Worm (Caenorhabditis elegans) whole organism, L1 larva: ENCODE measurements around the gene F22H10.3.

Source experiments
- F16B12.6 ChIP-seq: fragments of 150-350 bp; optimal IDR thresholded peaks from 2 replicates; lab custom pipeline; 2014; ENCODE audit warnings: missing biosample characterization, missing genetic modification characterization
- aha-1 ChIP-seq: fragments of 150-350 bp; optimal IDR thresholded peaks from 2 replicates; lab custom pipeline; 2014; ENCODE audit warnings: missing biosample characterization, missing genetic modification characterization
- ama-1 ChIP-seq: fragments of 150-350 bp; optimal IDR thresholded peaks from 2 replicates; lab custom pipeline; 2014
- blmp-1 ChIP-seq: fragments of 150-350 bp; optimal IDR thresholded peaks from 2 replicates; lab custom pipeline; 2014; ENCODE audit warnings: missing biosample characterization, missing genetic modification characterization
- ceh-8 ChIP-seq: fragments of 200-800 bp; sonication (Bioruptor generic); optimal IDR thresholded peaks from 2 replicates; lab custom pipeline; 2018; ENCODE audit warnings: mild to moderate bottlenecking, missing genetic modification characterization, moderate library complexity, missing compliant biosample characterization
- ceh-82 ChIP-seq, 3 experiments: fragments of 150-350 bp in 1 of 3; sonication (generic microtip) in 2 of 3; optimal IDR thresholded peaks; 2 replicates each; lab custom pipeline; 2014 to 2017; ENCODE audit warnings: missing biosample characterization in 3 of 3, missing genetic modification characterization in 3 of 3
- ceh-88 ChIP-seq: fragments of 200-800 bp; sonication (Bioruptor generic); IDR thresholded peaks from 2 replicates; pipeline ENCODE4 v1.3.6; 2022; ENCODE audit warnings: missing genetic modification characterization, missing compliant biosample characterization
- dpl-1 ChIP-seq, 3 experiments: fragments of 150-350 bp in 2 of 3; sonication (generic microtip) in 1 of 3; optimal IDR thresholded peaks; 2 replicates each; lab custom pipeline; 2014 to 2017; ENCODE audit warnings: missing biosample characterization in 3 of 3, missing genetic modification characterization in 3 of 3, missing genetic modification reagents in 3 of 3
- efl-1 ChIP-seq, 4 experiments: fragments of 150-350 bp; optimal IDR thresholded peaks in 3 of 4; peaks in 1 of 4; 1 replicate in 1 of 4; 2 replicates in 3 of 4; lab custom pipeline; 2014; ENCODE audit warnings: missing biosample characterization in 2 of 4, missing genetic modification characterization in 2 of 4, missing genetic modification reagents in 2 of 4
- egl-13 ChIP-seq: sonication (generic microtip); optimal IDR thresholded peaks from 2 replicates; lab custom pipeline; 2016; ENCODE audit warnings: missing genotype, missing genetic modification reagents, missing genetic modification characterization, missing compliant biosample characterization
- fkh-4 ChIP-seq: sonication (generic microtip); optimal IDR thresholded peaks from 2 replicates; lab custom pipeline; 2016; ENCODE audit warnings: missing compliant biosample characterization, missing genetic modification characterization, borderline replicate concordance
- grh-1 ChIP-seq: fragments of 200-800 bp; sonication (Bioruptor generic); IDR thresholded peaks from 2 replicates; pipeline ENCODE4 v1.3.6; 2022; ENCODE audit warnings: missing genetic modification reagents, missing genetic modification characterization, missing compliant biosample characterization
- hlh-17 ChIP-seq: fragments of 200-800 bp; sonication (Bioruptor generic); optimal IDR thresholded peaks from 2 replicates; lab custom pipeline; 2018; ENCODE audit warnings: missing genetic modification characterization, mild to moderate bottlenecking, missing compliant biosample characterization, moderate library complexity, borderline replicate concordance
- isw-1 ChIP-seq: fragments of 200-800 bp; sonication (Bioruptor generic); IDR thresholded peaks from 2 replicates; pipeline ENCODE4 v1.3.6; 2022; ENCODE audit warnings: missing genetic modification characterization, missing compliant biosample characterization
- jun-1 ChIP-seq: fragments of 150-350 bp; optimal IDR thresholded peaks from 2 replicates; lab custom pipeline; 2014; ENCODE audit warnings: missing biosample characterization, missing genetic modification reagents, missing genetic modification characterization
- lin-13 ChIP-seq: fragments of 150-350 bp; optimal IDR thresholded peaks from 2 replicates; lab custom pipeline; 2014; ENCODE audit warnings: missing biosample characterization, missing genetic modification reagents, missing genetic modification characterization
- lin-14 ChIP-seq: fragments of 200-800 bp; sonication (Bioruptor generic); optimal IDR thresholded peaks from 2 replicates; lab custom pipeline; 2018; ENCODE audit warnings: mild to moderate bottlenecking, missing genetic modification characterization, moderate library complexity, missing compliant biosample characterization
- lin-35 ChIP-seq, 2 experiments: fragments of 150-350 bp; optimal IDR thresholded peaks; 2 replicates each; lab custom pipeline; 2014; ENCODE audit warnings: missing biosample characterization in 2 of 2, missing genetic modification characterization in 2 of 2, missing genetic modification reagents in 2 of 2
- lsy-2 ChIP-seq, 2 experiments: fragments of 150-350 bp; optimal IDR thresholded peaks; 2 replicates each; lab custom pipeline; 2014; ENCODE audit warnings: missing biosample characterization in 2 of 2, missing genetic modification characterization in 2 of 2
- mep-1 ChIP-seq: fragments of 150-350 bp; optimal IDR thresholded peaks from 2 replicates; lab custom pipeline; 2014; ENCODE audit warnings: missing biosample characterization, missing genetic modification characterization
- nhr-11 ChIP-seq: fragments of 150-350 bp; optimal IDR thresholded peaks from 2 replicates; lab custom pipeline; 2014; ENCODE audit warnings: missing biosample characterization, missing genetic modification characterization
- nhr-12 ChIP-seq: sonication (generic microtip); optimal IDR thresholded peaks from 2 replicates; lab custom pipeline; 2017; ENCODE audit warnings: missing biosample characterization, missing genetic modification characterization
- nhr-19 ChIP-seq: fragments of 200-800 bp; sonication (Bioruptor generic); conservative IDR thresholded peaks from 2 replicates; pipeline ENCODE4 v1.3.6; 2022; ENCODE audit warnings: missing genetic modification characterization, missing compliant biosample characterization
- nhr-237 ChIP-seq: fragments of 150-350 bp; optimal IDR thresholded peaks from 2 replicates; lab custom pipeline; 2014; ENCODE audit warnings: missing biosample characterization, missing genetic modification characterization
- nhr-28 ChIP-seq: fragments of 150-350 bp; optimal IDR thresholded peaks from 2 replicates; lab custom pipeline; 2014; ENCODE audit warnings: missing biosample characterization, missing genetic modification characterization
- nhr-47 ChIP-seq: sonication (generic microtip); optimal IDR thresholded peaks from 2 replicates; lab custom pipeline; 2016; ENCODE audit warnings: mild to moderate bottlenecking, missing genetic modification characterization, moderate library complexity, missing compliant biosample characterization
- nhr-71 ChIP-seq: sonication (generic microtip); optimal IDR thresholded peaks from 2 replicates; lab custom pipeline; 2016; ENCODE audit warnings: mild to moderate bottlenecking, missing genetic modification characterization, moderate library complexity, missing compliant biosample characterization
- nhr-90 ChIP-seq: sonication (generic microtip); optimal IDR thresholded peaks from 2 replicates; lab custom pipeline; 2016; ENCODE audit warnings: mild to moderate bottlenecking, missing genetic modification characterization, missing compliant biosample characterization; ENCODE audit not compliant: poor library complexity
- pax-3 ChIP-seq: fragments of 200-800 bp; sonication (Bioruptor generic); optimal IDR thresholded peaks from 2 replicates; lab custom pipeline; 2018; ENCODE audit warnings: mild to moderate bottlenecking, missing genetic modification characterization, moderate library complexity, missing compliant biosample characterization
- pqm-1 ChIP-seq: sonication (generic microtip); optimal IDR thresholded peaks from 3 replicates; lab custom pipeline; 2017; ENCODE audit warnings: missing biosample characterization, missing genetic modification characterization
- rnt-1 ChIP-seq: sonication (generic microtip); optimal IDR thresholded peaks from 2 replicates; lab custom pipeline; 2016; ENCODE audit warnings: mild to moderate bottlenecking, missing genetic modification characterization, moderate library complexity, missing compliant biosample characterization
- snpc-4 ChIP-seq: fragments of 150-350 bp; optimal IDR thresholded peaks from 2 replicates; lab custom pipeline; 2014; ENCODE audit warnings: missing biosample characterization, missing genetic modification characterization
- snu-23 ChIP-seq: sonication (generic microtip); optimal IDR thresholded peaks from 2 replicates; lab custom pipeline; 2016; ENCODE audit warnings: missing genetic modification characterization, missing compliant biosample characterization
- sptf-1 ChIP-seq: fragments of 150-350 bp; optimal IDR thresholded peaks from 2 replicates; lab custom pipeline; 2014; ENCODE audit warnings: missing biosample characterization, missing genetic modification characterization
- tbx-2 ChIP-seq: sonication (generic microtip); optimal IDR thresholded peaks from 2 replicates; lab custom pipeline; 2016; ENCODE audit warnings: missing genetic modification characterization, missing compliant biosample characterization
- unc-130 ChIP-seq: fragments of 150-350 bp; optimal IDR thresholded peaks from 2 replicates; lab custom pipeline; 2017; ENCODE audit warnings: missing biosample characterization, missing genetic modification characterization, inconsistent platforms
- unc-30 ChIP-seq: sonication (generic microtip); optimal IDR thresholded peaks from 2 replicates; lab custom pipeline; 2017; ENCODE audit warnings: missing biosample characterization, missing genetic modification characterization
- unc-86 ChIP-seq: sonication (generic microtip); optimal IDR thresholded peaks from 2 replicates; lab custom pipeline; 2016; ENCODE audit warnings: missing genetic modification characterization, missing compliant biosample characterization
- vab-15 ChIP-seq: sonication (generic microtip); optimal IDR thresholded peaks from 2 replicates; lab custom pipeline; 2017; ENCODE audit warnings: missing genotype, mild to moderate bottlenecking, missing genetic modification characterization, missing compliant biosample characterization
- xbp-1 ChIP-seq: sonication (generic microtip); optimal IDR thresholded peaks from 2 replicates; lab custom pipeline; 2016; ENCODE audit warnings: missing genetic modification characterization, missing compliant biosample characterization
- zip-4 ChIP-seq: fragments of 200-800 bp; sonication (Bioruptor generic); optimal IDR thresholded peaks from 2 replicates; lab custom pipeline; 2018; ENCODE audit warnings: mild to moderate bottlenecking, missing genetic modification characterization, moderate library complexity, missing compliant biosample characterization
- ztf-4 ChIP-seq: fragments of 150-350 bp; optimal IDR thresholded peaks from 2 replicates; lab custom pipeline; 2014; ENCODE audit warnings: missing biosample characterization, missing genetic modification characterization

The F22H10.3 gene

ce11 chrX:16724954-16725353, 47.4 kb upstream of the F22H10.3 start (continued):
- TF ChIP-seq fkh-4 (tag; lab: Kevin White, UChicago) (no peak), nhr-237 (tag; lab: Kevin White, UChicago) (no peak)

ce11 chrX:16721930-16722329, 44.4 kb upstream of the F22H10.3 start:
- TF ChIP-seq blmp-1, result no peak
- TF ChIP-seq snpc-4 (tag; lab: Kevin White, UChicago), result peak; percentile 50

ce11 chrX:16715938-16716337, 38.4 kb upstream of the F22H10.3 start:
- no peak for TF ChIP-seq unc-30 (tag; lab: Kevin White, UChicago)

ce11 chrX:16711381-16711780, 33.9 kb upstream of the F22H10.3 start, which contains the start of gene lgc-53:
Gene lgc-53, plus strand, starts transcription at chrX:16711681.
- TF ChIP-seq nhr-90 (tag; lab: Kevin White, UChicago) (no peak), egl-13 (tag; lab: Kevin White, UChicago) (no peak), ama-1 (lab: Kevin White, UChicago) (no peak), hlh-17 (no peak)

- TF ChIP-seq ztf-4 (tag; lab: Kevin White, UChicago), result no peak
- no peak for TF ChIP-seq snu-23 (GFP tag; lab: Kevin White, UChicago)
- no peak for TF ChIP-seq isw-1 (GFP tag; lab: Robert Waterston, UW)
- no peak for TF ChIP-seq vab-15
- no peak for TF ChIP-seq unc-130
- no peak for TF ChIP-seq lin-13 (GFP tag; lab: Kevin White, UChicago)
- no peak for TF ChIP-seq nhr-71
- no peak for TF ChIP-seq sptf-1 (tag; lab: Kevin White, UChicago)
- TF ChIP-seq unc-86 (tag; lab: Kevin White, UChicago), result no peak
- no peak for TF ChIP-seq blmp-1
- no peak for TF ChIP-seq ceh-88 (GFP tag; lab: Robert Waterston, UW)
These were observed 28.1 kb upstream of the F22H10.3 start for ce11 chrX:16705607-16706006.

ce11 chrX:16704086-16704485, 26.6 kb upstream of the F22H10.3 start:
- TF ChIP-seq rnt-1 (tag; lab: Kevin White, UChicago), result peak; percentile 56
- peak; percentile 21 for TF ChIP-seq jun-1 (tag; lab: Kevin White, UChicago)
- TF ChIP-seq zip-4 (GFP tag; lab: Kevin White, UChicago), result peak; percentile 9
- TF ChIP-seq grh-1, result no peak
- no peak for TF ChIP-seq unc-86 (tag; lab: Kevin White, UChicago)
- TF ChIP-seq nhr-11 (tag; lab: Kevin White, UChicago), result no peak
- no peak for TF ChIP-seq isw-1 (GFP tag; lab: Robert Waterston, UW)
- peak; percentile 26 to 28 for TF ChIP-seq lin-35 (GFP tag; optimal IDR thresholded peaks at IDR 0.05; lab: Kevin White, UChicago)
- TF ChIP-seq pqm-1 (tag; lab: Kevin White, UChicago), result no peak
- TF ChIP-seq xbp-1, result peak; percentile 32
- TF ChIP-seq dpl-1 (GFP tag; optimal IDR thresholded peaks at IDR 0.05; lab: Kevin White, UChicago), result peak in 1 of 3 experiments; percentile 18
- no peak for TF ChIP-seq pax-3 (tag; lab: Kevin White, UChicago)
- no peak for TF ChIP-seq nhr-12 (tag; lab: Kevin White, UChicago)
- peak in 1 of 2 experiments; percentile 41 for TF ChIP-seq lsy-2 (tag; optimal IDR thresholded peaks at IDR 0.05; lab: Kevin White, UChicago)
- peak; percentile 51 for TF ChIP-seq tbx-2
- peak; percentile 5 for TF ChIP-seq snpc-4 (tag; lab: Kevin White, UChicago)
- TF ChIP-seq F16B12.6, result no peak
- peak; percentile 30 to 47 (median 42) for TF ChIP-seq ceh-82 (tag; optimal IDR thresholded peaks at IDR 0.05; lab: Kevin White, UChicago)
- peak; percentile 80 for TF ChIP-seq lin-14
- TF ChIP-seq nhr-90 (tag; lab: Kevin White, UChicago), result peak; percentile 25
- TF ChIP-seq nhr-71, result peak; percentile 68
- no peak for TF ChIP-seq nhr-28 (tag; lab: Kevin White, UChicago)
- peak; percentile 56 for TF ChIP-seq nhr-47 (tag; lab: Kevin White, UChicago)
- no peak for TF ChIP-seq ceh-8 (GFP tag; lab: Kevin White, UChicago)
- peak; percentile 43 for TF ChIP-seq mep-1 (tag; lab: Kevin White, UChicago)
- TF ChIP-seq aha-1 (tag; lab: Kevin White, UChicago), result no peak
- no peak for TF ChIP-seq egl-13 (tag; lab: Kevin White, UChicago)
- peak; percentile 67 for TF ChIP-seq snu-23 (GFP tag; lab: Kevin White, UChicago)
- TF ChIP-seq efl-1 (optimal IDR thresholded peaks at IDR 0.05; lab: Kevin White, UChicago), result peak; percentile 46 to 69
- no peak for TF ChIP-seq efl-1 (GFP tag; optimal IDR thresholded peaks at IDR 0.05 in 1 of 2; lab: Kevin White, UChicago)
- TF ChIP-seq nhr-19, result peak; percentile 31
